Fruit fly (Drosophila melanogaster) whole organism, embryonic: Measurements from ENCODE around the gene CG10431.
A peak's percentile ranks its signal among the peaks of the same experiment; 100 is the strongest.

Experiments
- B-H2 ChIP-seq: fragments of 200-800 bp; sonication (Bioruptor generic); optimal IDR thresholded peaks from 2 replicates; lab custom pipeline; 2018; ENCODE audit warnings: missing biosample characterization, mild to moderate bottlenecking, missing genetic modification characterization
- CG10209 ChIP-seq: fragments of 200-800 bp; sonication (Bioruptor generic); optimal IDR thresholded peaks from 3 replicates; lab custom pipeline; 2017; ENCODE audit warnings: missing biosample characterization, mild to moderate bottlenecking, missing genetic modification characterization, missing genetic modification reagents
- CG10565 ChIP-seq: fragments of 200-800 bp; sonication (Bioruptor generic); optimal IDR thresholded peaks from 3 replicates; lab custom pipeline; 2016; ENCODE audit warnings: missing biosample characterization, mild to moderate bottlenecking, missing genetic modification characterization
- CG11695 ChIP-seq: fragments of 200-800 bp; sonication (Bioruptor generic); IDR thresholded peaks from 3 replicates; pipeline ENCODE4 v1.3.6; 2022; ENCODE audit warnings: missing biosample characterization, missing genetic modification characterization
- CG11696 ChIP-seq: fragments of 200-800 bp; sonication (Bioruptor generic); IDR thresholded peaks from 2 replicates; pipeline ENCODE4 v1.3.6; 2022; ENCODE audit warnings: missing biosample characterization, missing genetic modification characterization
- CG12236 ChIP-seq: fragments of 200-800 bp; sonication (Bioruptor generic); optimal IDR thresholded peaks from 2 replicates; lab custom pipeline; 2016; ENCODE audit warnings: missing biosample characterization, missing genetic modification characterization
- CG12299 ChIP-seq: fragments of 200-800 bp; sonication (Bioruptor generic); optimal IDR thresholded peaks from 2 replicates; lab custom pipeline; 2018; ENCODE audit warnings: missing biosample characterization, mild to moderate bottlenecking, missing genetic modification characterization
- CG13296 ChIP-seq: fragments of 200-800 bp; sonication (Bioruptor generic); optimal IDR thresholded peaks from 3 replicates; lab custom pipeline; 2018; ENCODE audit warnings: missing biosample characterization, mild to moderate bottlenecking, missing genetic modification characterization
- CG1602 ChIP-seq: fragments of 200-800 bp; sonication (Bioruptor generic); optimal IDR thresholded peaks from 3 replicates; lab custom pipeline; 2016; ENCODE audit warnings: missing biosample characterization, missing genetic modification characterization
- CG1603 ChIP-seq: fragments of 200-800 bp; sonication (Bioruptor generic); optimal IDR thresholded peaks from 2 replicates; lab custom pipeline; 2019; ENCODE audit warnings: missing biosample characterization, mild to moderate bottlenecking, missing genetic modification characterization, moderate library complexity
- CG18011 ChIP-seq: fragments of 200-800 bp; sonication (Bioruptor generic); optimal IDR thresholded peaks from 2 replicates; lab custom pipeline; 2017; ENCODE audit warnings: missing biosample characterization, missing genetic modification characterization, mild to moderate bottlenecking, moderate library complexity, missing genotype
- CG18764 ChIP-seq: fragments of 200-800 bp; sonication (Bioruptor generic); optimal IDR thresholded peaks from 3 replicates; lab custom pipeline; 2016; ENCODE audit warnings: missing biosample characterization, missing genetic modification characterization
- CG2120 ChIP-seq: fragments of 200-800 bp; sonication (Bioruptor generic); optimal IDR thresholded peaks from 3 replicates; lab custom pipeline; 2016; ENCODE audit warnings: missing biosample characterization, missing genetic modification characterization
- CG2712 ChIP-seq: fragments of 200-800 bp; optimal IDR thresholded peaks from 3 replicates; lab custom pipeline; 2019; ENCODE audit warnings: missing biosample characterization, mild to moderate bottlenecking, missing genetic modification characterization, moderate library complexity
- CG30020 ChIP-seq: fragments of 200-800 bp; optimal IDR thresholded peaks from 2 replicates; lab custom pipeline; 2019; ENCODE audit warnings: missing biosample characterization, mild to moderate bottlenecking, missing genetic modification characterization, moderate library complexity
- CG32532 ChIP-seq: fragments of 200-800 bp; sonication (Bioruptor generic); IDR thresholded peaks from 2 replicates; pipeline ENCODE4 v1.3.6; 2022; ENCODE audit warnings: missing biosample characterization, missing genetic modification characterization
- CG34376 ChIP-seq: fragments of 200-800 bp; sonication (Bioruptor generic); optimal IDR thresholded peaks from 2 replicates; lab custom pipeline; 2018; ENCODE audit warnings: missing biosample characterization, mild to moderate bottlenecking, missing genetic modification characterization
- CG42726 ChIP-seq: fragments of 200-800 bp; sonication (Bioruptor generic); IDR thresholded peaks from 2 replicates; pipeline ENCODE4 v1.3.6; 2022; ENCODE audit warnings: missing biosample characterization, missing genetic modification characterization; ENCODE audit not compliant: partially characterized antibody
- CG6654 ChIP-seq: fragments of 200-800 bp; sonication (Bioruptor generic); optimal IDR thresholded peaks from 2 replicates; lab custom pipeline; 2017; ENCODE audit warnings: missing biosample characterization, mild to moderate bottlenecking, missing genetic modification characterization
- CG6765 ChIP-seq: fragments of 200-800 bp; sonication (Bioruptor generic); optimal IDR thresholded peaks from 3 replicates; lab custom pipeline; 2017; ENCODE audit warnings: missing biosample characterization, mild to moderate bottlenecking, missing genetic modification characterization
- CG8388 ChIP-seq: fragments of 200-800 bp; sonication (Bioruptor generic); optimal IDR thresholded peaks from 2 replicates; lab custom pipeline; 2019; ENCODE audit warnings: missing biosample characterization, mild to moderate bottlenecking, missing genetic modification characterization, moderate library complexity
- CG8765 ChIP-seq: fragments of 200-800 bp; sonication (Bioruptor generic); IDR thresholded peaks from 2 replicates; pipeline ENCODE4 v1.3.6; 2022; ENCODE audit warnings: missing biosample characterization, missing genetic modification characterization
- CG8944 ChIP-seq: fragments of 200-800 bp; sonication (Bioruptor generic); optimal IDR thresholded peaks from 3 replicates; lab custom pipeline; 2016; ENCODE audit warnings: missing biosample characterization, missing genetic modification characterization
- Deaf1 ChIP-seq: fragments of 200-800 bp; optimal IDR thresholded peaks from 3 replicates; lab custom pipeline; 2019; ENCODE audit warnings: missing biosample characterization, mild to moderate bottlenecking, missing genetic modification characterization, moderate library complexity
- Dip2 ChIP-seq: fragments of 200-800 bp; sonication (Bioruptor generic); IDR thresholded peaks from 2 replicates; pipeline ENCODE4 v1.3.6; 2022; ENCODE audit warnings: missing biosample characterization, missing genetic modification characterization
- Doc3 ChIP-seq: fragments of 200-800 bp; sonication (Bioruptor generic); IDR thresholded peaks from 3 replicates; pipeline ENCODE4 v1.3.6; 2022; ENCODE audit warnings: missing biosample characterization, missing genetic modification characterization; ENCODE audit not compliant: partially characterized antibody
- Gug ChIP-seq: fragments of 200-800 bp; sonication (Bioruptor generic); IDR thresholded peaks from 4 replicates; pipeline ENCODE4 v1.3.6; 2022; ENCODE audit warnings: missing biosample characterization, missing genetic modification characterization
- HmgD ChIP-seq: fragments of 200-800 bp; sonication (Bioruptor generic); optimal IDR thresholded peaks from 3 replicates; lab custom pipeline; 2016; ENCODE audit warnings: missing biosample characterization, missing genetic modification characterization
- Lim3 ChIP-seq: fragments of 200-800 bp; sonication (Bioruptor generic); IDR thresholded peaks from 2 replicates; pipeline ENCODE4 v1.3.6; 2022; ENCODE audit warnings: missing biosample characterization, missing genetic modification characterization
- Lpt ChIP-seq: fragments of >200 bp; optimal IDR thresholded peaks from 2 replicates; lab custom pipeline; 2018; ENCODE audit warnings: missing biosample characterization, missing genetic modification characterization
- Mad ChIP-seq: fragments of 200-800 bp; sonication (Bioruptor generic); optimal IDR thresholded peaks from 2 replicates; lab custom pipeline; 2016; ENCODE audit warnings: missing biosample characterization, missing genetic modification characterization
- Med ChIP-seq: fragments of 200-800 bp; sonication (Bioruptor generic); peaks from one replicate; lab custom pipeline; 2016; ENCODE audit warnings: missing biosample characterization, missing genetic modification characterization, mild to moderate bottlenecking, inconsistent platforms, moderate library complexity
- Ptx1 ChIP-seq: fragments of 200-800 bp; sonication (Bioruptor generic); IDR thresholded peaks from 2 replicates; pipeline ENCODE4 v1.3.6; 2022; ENCODE audit warnings: missing biosample characterization, missing genetic modification characterization
- Ravus ChIP-seq: fragments of 200-800 bp; sonication (Bioruptor generic); IDR thresholded peaks from 2 replicates; pipeline ENCODE4 v1.3.6; 2022; ENCODE audit warnings: missing biosample characterization, missing genetic modification characterization
- Spps ChIP-seq: fragments of 200-800 bp; sonication (Bioruptor generic); optimal IDR thresholded peaks from 2 replicates; lab custom pipeline; 2018; ENCODE audit warnings: missing biosample characterization, mild to moderate bottlenecking, missing genetic modification characterization
- TFAM ChIP-seq: fragments of 200-800 bp; sonication (Bioruptor generic); optimal IDR thresholded peaks from 2 replicates; lab custom pipeline; 2017; ENCODE audit warnings: missing biosample characterization, missing genetic modification characterization, inconsistent platforms
- Trl ChIP-seq, 3 experiments: fragments of >200 bp in 2 of 3; fragments of 200-800 bp in 1 of 3; sonication (Bioruptor generic) in 1 of 3; optimal IDR thresholded peaks; 2 replicates in 1 of 3; 3 replicates in 2 of 3; lab custom pipeline; 2016 to 2017; ENCODE audit warnings: missing biosample characterization in 1 of 3, missing genetic modification characterization in 1 of 3
- YL-1 ChIP-seq: fragments of 200-800 bp; sonication (Bioruptor generic); optimal IDR thresholded peaks from 3 replicates; lab custom pipeline; 2017; ENCODE audit warnings: missing biosample characterization, mild to moderate bottlenecking, missing genetic modification characterization
- bbx ChIP-seq: fragments of 200-800 bp; sonication (Bioruptor generic); IDR thresholded peaks from 2 replicates; pipeline ENCODE4 v1.3.6; 2022; ENCODE audit warnings: missing biosample characterization, missing genetic modification characterization; ENCODE audit not compliant: partially characterized antibody
- bigmax ChIP-seq: fragments of 200-800 bp; sonication (Bioruptor generic); optimal IDR thresholded peaks from 2 replicates; lab custom pipeline; 2018; ENCODE audit warnings: missing biosample characterization, mild to moderate bottlenecking, missing genetic modification characterization
- crc ChIP-seq: fragments of 200-800 bp; sonication (Bioruptor generic); optimal IDR thresholded peaks from 2 replicates; lab custom pipeline; 2016; ENCODE audit warnings: missing biosample characterization, missing genetic modification characterization
- fd102C ChIP-seq: fragments of 200-800 bp; sonication (Bioruptor generic); optimal IDR thresholded peaks from 2 replicates; lab custom pipeline; 2018; ENCODE audit warnings: missing biosample characterization, mild to moderate bottlenecking, missing genetic modification characterization, moderate library complexity
- fd3F ChIP-seq: fragments of 200-800 bp; sonication (Bioruptor generic); optimal IDR thresholded peaks from 2 replicates; lab custom pipeline; 2018; ENCODE audit warnings: missing biosample characterization, mild to moderate bottlenecking, missing genetic modification characterization, moderate library complexity
- hb ChIP-seq: fragments of 200-800 bp; sonication (Bioruptor generic); IDR thresholded peaks from 3 replicates; pipeline ENCODE4 v1.3.6; 2022; ENCODE audit warnings: missing biosample characterization, missing genetic modification characterization; ENCODE audit not compliant: partially characterized antibody
- hkb ChIP-seq, 2 experiments: fragments of 200-800 bp in 1 of 2; fragments of >200 bp in 1 of 2; sonication (Bioruptor generic) in 1 of 2; IDR thresholded peaks in 1 of 2; optimal IDR thresholded peaks in 1 of 2; 2 replicates each; pipeline versions ENCODE4 v1.3.6 to Lab custom; 2017 to 2022; ENCODE audit warnings: missing biosample characterization in 1 of 2, missing genetic modification characterization in 1 of 2
- nom ChIP-seq: fragments of 200-800 bp; sonication (Bioruptor generic); optimal IDR thresholded peaks from 2 replicates; lab custom pipeline; 2017; ENCODE audit warnings: missing biosample characterization, missing genetic modification characterization, mild to moderate bottlenecking, moderate library complexity, missing genetic modification reagents
- sob ChIP-seq: fragments of 200-800 bp; sonication (Bioruptor generic); IDR thresholded peaks from 2 replicates; pipeline ENCODE4 v1.3.6; 2022; ENCODE audit warnings: missing biosample characterization, missing genetic modification characterization
- unpg ChIP-seq: fragments of 200-800 bp; sonication (Bioruptor generic); optimal IDR thresholded peaks from 3 replicates; lab custom pipeline; 2018; ENCODE audit warnings: missing biosample characterization, mild to moderate bottlenecking, missing genetic modification characterization, moderate library complexity

The CG10431 gene

DNA sequence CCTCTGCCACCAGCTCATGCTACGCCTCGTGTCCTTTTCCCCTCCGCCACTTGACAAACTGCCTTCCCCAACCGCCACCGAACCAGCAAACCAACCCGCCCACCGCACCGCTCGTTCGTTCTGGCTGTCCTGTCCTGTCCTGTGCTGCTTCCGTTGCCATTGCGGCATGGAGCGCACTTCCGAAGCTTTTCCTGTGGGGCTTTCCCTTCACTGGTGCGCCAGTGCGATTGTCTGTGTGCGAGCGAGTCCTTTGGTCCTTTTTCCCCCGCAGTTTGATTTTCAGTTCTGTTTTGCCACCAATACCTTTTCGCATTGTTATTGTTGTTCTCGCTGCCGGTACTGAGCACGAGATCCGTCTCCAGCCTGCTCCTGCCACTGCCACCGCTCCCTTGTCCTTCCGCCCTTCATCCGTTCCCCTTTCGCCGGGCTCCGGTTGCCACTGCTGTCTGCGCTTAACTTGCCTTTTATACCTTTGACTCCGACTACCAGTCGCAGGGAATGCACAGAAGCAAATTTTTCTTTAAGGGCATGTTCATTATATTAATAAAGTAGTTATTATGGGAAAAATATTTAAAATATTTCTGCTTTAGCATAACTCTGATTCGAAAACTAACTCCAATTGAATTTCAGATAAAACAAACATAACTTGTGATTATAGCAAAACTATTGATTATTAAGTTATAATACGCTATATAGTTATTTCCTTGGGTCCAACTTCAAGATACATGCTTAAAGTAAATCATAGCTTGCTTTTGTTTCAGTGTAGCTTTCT, 49.6 kb downstream of the CG10431 start (continued):
- TF ChIP-seq Ravus (GFP tag; lab: Robert Waterston, UW) (no peak), Lim3 (GFP tag; lab: Robert Waterston, UW) (no peak), CG18011 (GFP tag; lab: Kevin White, UChicago) (peak; percentile 19), Lpt (GFP tag; lab: Kevin White, UChicago) (no peak), fd102C (GFP tag; lab: Kevin White, UChicago) (no peak), Spps (tag; lab: Kevin White, UChicago) (no peak), CG11695 (GFP tag; lab: Robert Waterston, UW) (peak; percentile 66), CG30020 (tag; lab: Kevin White, UChicago) (peak; percentile 10), Doc3 (GFP tag; lab: Robert Waterston, UW) (no peak), crc (no peak), bigmax (no peak), unpg (GFP tag; lab: Kevin White, UChicago) (peak; percentile 66), CG12299 (tag; lab: Kevin White, UChicago) (peak; percentile 63), Med (GFP tag; lab: Kevin White, UChicago) (peak; percentile 67), CG13296 (GFP tag; lab: Kevin White, UChicago) (peak; percentile 85), CG34376 (GFP tag; lab: Kevin White, UChicago) (peak; percentile 67), CG2120 (GFP tag; lab: Kevin White, UChicago) (peak; percentile 75), CG8944 (GFP tag; lab: Kevin White, UChicago) (no peak), CG10565 (no peak), Mad (no peak), CG18764 (GFP tag; lab: Kevin White, UChicago) (peak; percentile 12), Gug (0 out of 4 replicates have a peak, but pooled peaks have one; percentile 25), Trl (optimal IDR thresholded peaks at IDR 0.05; lab: Kevin White, UChicago) (no peak), Trl (GFP tag; optimal IDR thresholded peaks at IDR 0.05; lab: Kevin White, UChicago) (no peak), CG12236 (no peak), CG6654 (GFP tag; lab: Kevin White, UChicago) (peak; percentile 23), CG6765 (GFP tag; lab: Kevin White, UChicago) (peak; percentile 70), sob (peak; percentile 28; the same call in 1 of the 2 replicates), CG32532 (peak; percentile 31; the same call in 1 of the 2 replicates), Dip2 (GFP tag; lab: Robert Waterston, UW) (no peak), hb (GFP tag; lab: Robert Waterston, UW) (no peak), bbx (GFP tag; lab: Robert Waterston, UW) (no peak), CG1602 (GFP tag; lab: Kevin White, UChicago) (no peak), CG2712 (tag; lab: Kevin White, UChicago) (peak; percentile 78), CG11696 (GFP tag; lab: Robert Waterston, UW) (no peak), CG8388 (GFP tag; lab: Kevin White, UChicago) (peak; percentile 65), Ptx1 (peak; percentile 68), HmgD (GFP tag; lab: Kevin White, UChicago) (no peak), CG10209 (GFP tag; lab: Kevin White, UChicago) (peak; percentile 70), CG8765 (GFP tag; lab: Robert Waterston, UW) (no peak), B-H2 (GFP tag; lab: Kevin White, UChicago) (peak; percentile 67), TFAM (GFP tag; lab: Kevin White, UChicago) (no peak), hkb (optimal IDR thresholded peaks at IDR 0.05; lab: Kevin White, UChicago) (no peak), hkb (GFP tag; IDR thresholded peaks at IDR 0.05; lab: Robert Waterston, UW) (peak; percentile 68), fd3F (GFP tag; lab: Kevin White, UChicago) (peak; percentile 47), nom (GFP tag; lab: Kevin White, UChicago) (peak; percentile 41), Deaf1 (tag; lab: Kevin White, UChicago) (peak; percentile 54), YL-1 (GFP tag; lab: Kevin White, UChicago) (peak; percentile 5), CG1603 (peak; percentile 24), CG42726 (GFP tag; lab: Robert Waterston, UW) (no peak)
